Worm (Caenorhabditis elegans) whole organism, L2 larva: ENCODE results near the gene cest-35.2.
A peak's percentile ranks its signal among the peaks of the same experiment; 100 is the strongest.

Source experiments
- C34F6.9 ChIP-seq: fragments of 150-350 bp; optimal IDR thresholded peaks from 2 replicates; lab custom pipeline; 2014; ENCODE audit warnings: missing biosample characterization, missing genetic modification characterization
- F13H6.1 ChIP-seq: sonication (generic microtip); optimal IDR thresholded peaks from 2 replicates; lab custom pipeline; 2016; ENCODE audit warnings: missing genetic modification characterization, missing compliant biosample characterization
- Y55F3AM.14 ChIP-seq: fragments of 200-800 bp; sonication (Bioruptor generic); optimal IDR thresholded peaks from 2 replicates; lab custom pipeline; 2018; ENCODE audit warnings: mild to moderate bottlenecking, missing genetic modification characterization, missing compliant biosample characterization
- ZK546.5 ChIP-seq: sonication (generic microtip); optimal IDR thresholded peaks from 2 replicates; lab custom pipeline; 2017; ENCODE audit warnings: missing biosample characterization, missing genetic modification characterization
- alr-1 ChIP-seq: fragments of 150-350 bp; optimal IDR thresholded peaks from 2 replicates; lab custom pipeline; 2014; ENCODE audit warnings: missing biosample characterization, missing genetic modification characterization
- ceh-16 ChIP-seq: fragments of 150-350 bp; optimal IDR thresholded peaks from 2 replicates; lab custom pipeline; 2014; ENCODE audit warnings: missing biosample characterization, missing genetic modification characterization
- ceh-82 ChIP-seq: fragments of 150-350 bp; optimal IDR thresholded peaks from 2 replicates; lab custom pipeline; 2014; ENCODE audit warnings: missing biosample characterization, missing genetic modification characterization
- egl-27 ChIP-seq: sonication (generic microtip); optimal IDR thresholded peaks from 3 replicates; lab custom pipeline; 2017; ENCODE audit warnings: missing biosample characterization, missing genetic modification reagents, missing genetic modification characterization
- elt-1 ChIP-seq: fragments of 150-350 bp; optimal IDR thresholded peaks from 2 replicates; lab custom pipeline; 2014; ENCODE audit warnings: missing biosample characterization, missing genetic modification characterization
- elt-3 ChIP-seq: sonication (generic microtip); optimal IDR thresholded peaks from 2 replicates; lab custom pipeline; 2017; ENCODE audit warnings: missing biosample characterization, missing genetic modification characterization
- fos-1 ChIP-seq: fragments of 150-350 bp; optimal IDR thresholded peaks from 2 replicates; lab custom pipeline; 2014; ENCODE audit warnings: missing biosample characterization, missing genetic modification characterization
- lin-13 ChIP-seq: fragments of 150-350 bp; optimal IDR thresholded peaks from 2 replicates; lab custom pipeline; 2014; ENCODE audit warnings: missing biosample characterization, missing genetic modification reagents, missing genetic modification characterization
- lin-39 ChIP-seq: fragments of 150-350 bp; optimal IDR thresholded peaks from 2 replicates; lab custom pipeline; 2014; ENCODE audit warnings: missing biosample characterization, missing genetic modification reagents, missing genetic modification characterization
- lsy-2 ChIP-seq, 2 experiments: fragments of 150-350 bp in 1 of 2; sonication (generic microtip) in 1 of 2; optimal IDR thresholded peaks; 2 replicates each; lab custom pipeline; 2014 to 2017; ENCODE audit warnings: missing biosample characterization in 2 of 2, missing genetic modification characterization in 2 of 2
- mbf-1 ChIP-seq: sonication (generic microtip); optimal IDR thresholded peaks from 2 replicates; lab custom pipeline; 2017; ENCODE audit warnings: missing biosample characterization, missing genetic modification characterization
- mdl-1 ChIP-seq, 2 experiments: fragments of 150-350 bp in 1 of 2; sonication (generic microtip) in 1 of 2; optimal IDR thresholded peaks; 2 replicates each; lab custom pipeline; 2017; ENCODE audit warnings: missing biosample characterization in 2 of 2, missing genetic modification characterization in 2 of 2
- nhr-11 ChIP-seq: fragments of 150-350 bp; optimal IDR thresholded peaks from 2 replicates; lab custom pipeline; 2014; ENCODE audit warnings: missing biosample characterization, missing genetic modification characterization
- nhr-129 ChIP-seq: fragments of 150-350 bp; optimal IDR thresholded peaks from 2 replicates; lab custom pipeline; 2014; ENCODE audit warnings: missing biosample characterization, missing genetic modification characterization
- nhr-21 ChIP-seq: fragments of 150-350 bp; optimal IDR thresholded peaks from 2 replicates; lab custom pipeline; 2014; ENCODE audit warnings: missing biosample characterization, missing genetic modification characterization
- nhr-23 ChIP-seq: fragments of 150-350 bp; optimal IDR thresholded peaks from 2 replicates; lab custom pipeline; 2014; ENCODE audit warnings: missing biosample characterization, missing genetic modification reagents, missing genetic modification characterization
- nhr-25 ChIP-seq: fragments of 150-350 bp; sonication (generic microtip); optimal IDR thresholded peaks from 3 replicates; lab custom pipeline; 2014; ENCODE audit warnings: missing biosample characterization, missing genetic modification characterization
- nhr-77 ChIP-seq: fragments of 150-350 bp; optimal IDR thresholded peaks from 2 replicates; lab custom pipeline; 2014; ENCODE audit warnings: missing biosample characterization, missing genetic modification characterization
- sem-4 ChIP-seq: fragments of 150-350 bp; optimal IDR thresholded peaks from 2 replicates; lab custom pipeline; 2014; ENCODE audit warnings: missing biosample characterization, missing genetic modification reagents, missing genetic modification characterization
- skn-1 ChIP-seq: sonication (generic microtip); optimal IDR thresholded peaks from 2 replicates; lab custom pipeline; 2017; ENCODE audit warnings: missing biosample characterization, missing genetic modification characterization
- sma-3 ChIP-seq: sonication (generic microtip); optimal IDR thresholded peaks from 2 replicates; lab custom pipeline; 2016; ENCODE audit warnings: missing genetic modification reagents, missing genetic modification characterization, missing compliant biosample characterization
- sma-9 ChIP-seq, 2 experiments: fragments of 150-350 bp in 1 of 2; sonication (generic microtip) in 1 of 2; optimal IDR thresholded peaks; 2 replicates each; lab custom pipeline; 2014 to 2016; ENCODE audit warnings: missing genetic modification characterization in 2 of 2, mild to moderate bottlenecking in 1 of 2, missing biosample characterization in 1 of 2, missing compliant biosample characterization in 1 of 2, missing genetic modification reagents in 1 of 2, moderate library complexity in 1 of 2
- snpc-4 ChIP-seq: fragments of 150-350 bp; optimal IDR thresholded peaks from 2 replicates; lab custom pipeline; 2014; ENCODE audit warnings: missing biosample characterization, missing genetic modification characterization
- unc-39 ChIP-seq: fragments of 150-350 bp; optimal IDR thresholded peaks from 2 replicates; lab custom pipeline; 2014; ENCODE audit warnings: missing biosample characterization, missing genetic modification characterization
- unc-55 ChIP-seq: fragments of 150-350 bp; sonication (generic microtip); optimal IDR thresholded peaks from 3 replicates; lab custom pipeline; 2014; ENCODE audit warnings: missing biosample characterization, missing genetic modification reagents, missing genetic modification characterization
- unc-62 ChIP-seq: fragments of 150-350 bp; optimal IDR thresholded peaks from 2 replicates; lab custom pipeline; 2014; ENCODE audit warnings: missing biosample characterization, missing genetic modification reagents, missing genetic modification characterization
- zag-1 ChIP-seq: fragments of 150-350 bp; optimal IDR thresholded peaks from 2 replicates; lab custom pipeline; 2014; ENCODE audit warnings: missing biosample characterization, missing genetic modification characterization
- ztf-1 ChIP-seq: fragments of 200-800 bp; sonication (Bioruptor generic); conservative IDR thresholded peaks from 2 replicates; pipeline ENCODE4 v1.3.6; 2022; ENCODE audit warnings: missing genetic modification characterization, missing compliant biosample characterization
- ztf-11 ChIP-seq: sonication (generic microtip); optimal IDR thresholded peaks from 2 replicates; lab custom pipeline; 2017; ENCODE audit warnings: missing biosample characterization, missing genetic modification characterization
- ztf-4 ChIP-seq: fragments of 150-350 bp; optimal IDR thresholded peaks from 2 replicates; lab custom pipeline; 2014; ENCODE audit warnings: missing biosample characterization, missing genetic modification characterization

cest-35.2 gene

DNA sequence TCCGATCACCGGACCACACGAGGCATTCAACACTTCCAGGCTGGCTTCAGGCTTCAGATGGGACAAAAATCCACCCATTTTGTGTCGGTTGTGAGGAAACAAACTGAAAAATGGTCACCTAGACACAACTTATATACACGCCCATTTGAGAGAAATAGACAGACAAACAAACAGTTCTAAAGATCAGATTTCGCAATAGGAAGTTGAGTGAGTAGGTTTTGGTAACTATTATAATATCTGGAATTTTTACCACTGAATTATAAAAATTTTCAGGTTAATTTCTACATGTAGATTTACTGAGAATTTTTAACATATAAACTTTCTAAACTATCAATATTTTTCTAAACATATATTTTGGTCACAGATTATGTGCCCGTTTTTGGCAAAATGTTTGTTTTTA is 3.2 kb downstream of the cest-35.2 start, which contains the start of gene cest-32:
TSS of gene cest-32 (minus strand) at position 115 of the 400 bp plus-strand sequence.
- TF ChIP-seq sma-9 (GFP tag; optimal IDR thresholded peaks at IDR 0.05; lab: Kevin White, UChicago) (no peak), sma-9 (tag; optimal IDR thresholded peaks at IDR 0.05; lab: Kevin White, UChicago) (no peak), elt-1 (tag; lab: Kevin White, UChicago) (no peak), mdl-1 (tag; optimal IDR thresholded peaks at IDR 0.05; lab: Kevin White, UChicago) (no peak), unc-39 (tag; lab: Kevin White, UChicago) (no peak), egl-27 (tag; lab: Kevin White, UChicago) (no peak), mbf-1 (no peak), nhr-23 (tag; lab: Kevin White, UChicago) (no peak), nhr-11 (tag; lab: Kevin White, UChicago) (no peak), ztf-4 (no peak), unc-62 (GFP tag; lab: Kevin White, UChicago) (no peak), alr-1 (tag; lab: Kevin White, UChicago) (no peak), ZK546.5 (no peak), snpc-4 (tag; lab: Kevin White, UChicago) (no peak), lin-39 (tag; lab: Kevin White, UChicago) (no peak), nhr-77 (tag; lab: Kevin White, UChicago) (no peak), lsy-2 (tag; optimal IDR thresholded peaks at IDR 0.05; lab: Kevin White, UChicago) (no peak), ztf-11 (tag; lab: Kevin White, UChicago) (no peak)

DNA sequence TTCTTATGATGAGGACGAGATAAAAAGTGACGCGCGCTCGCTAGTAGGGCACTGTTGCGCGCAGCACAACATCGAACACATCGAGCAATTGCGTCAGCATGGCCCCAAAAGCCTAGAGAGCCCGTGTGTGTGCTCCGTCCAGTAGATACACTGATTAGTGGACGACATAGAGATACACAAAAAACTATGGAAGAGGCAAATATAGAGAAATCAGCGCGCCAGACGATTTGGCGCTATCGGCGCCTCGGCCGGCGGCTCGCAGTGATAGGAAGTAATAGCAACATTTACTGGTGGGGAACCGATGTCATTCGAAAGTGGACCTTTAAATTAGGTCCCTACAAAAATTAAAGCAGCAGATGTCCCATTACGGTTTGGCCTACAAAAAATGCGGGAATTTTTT is 8.5 kb downstream of the cest-35.2 start:
- TF ChIP-seq nhr-21 (no peak), sma-9 (GFP tag; optimal IDR thresholded peaks at IDR 0.05; lab: Kevin White, UChicago) (peak; percentile 74), sma-9 (tag; optimal IDR thresholded peaks at IDR 0.05; lab: Kevin White, UChicago) (no peak), skn-1 (tag; lab: Kevin White, UChicago) (no peak), nhr-23 (tag; lab: Kevin White, UChicago) (no peak), sma-3 (peak; percentile 41), F13H6.1 (tag; lab: Kevin White, UChicago) (peak; percentile 16), nhr-11 (tag; lab: Kevin White, UChicago) (no peak), ceh-16 (tag; lab: Kevin White, UChicago) (no peak), sem-4 (tag; lab: Kevin White, UChicago) (no peak), nhr-129 (tag; lab: Kevin White, UChicago) (peak; percentile 32), elt-3 (tag; lab: Kevin White, UChicago) (no peak), lin-13 (GFP tag; lab: Kevin White, UChicago) (no peak), zag-1 (tag; lab: Kevin White, UChicago) (no peak)

DNA sequence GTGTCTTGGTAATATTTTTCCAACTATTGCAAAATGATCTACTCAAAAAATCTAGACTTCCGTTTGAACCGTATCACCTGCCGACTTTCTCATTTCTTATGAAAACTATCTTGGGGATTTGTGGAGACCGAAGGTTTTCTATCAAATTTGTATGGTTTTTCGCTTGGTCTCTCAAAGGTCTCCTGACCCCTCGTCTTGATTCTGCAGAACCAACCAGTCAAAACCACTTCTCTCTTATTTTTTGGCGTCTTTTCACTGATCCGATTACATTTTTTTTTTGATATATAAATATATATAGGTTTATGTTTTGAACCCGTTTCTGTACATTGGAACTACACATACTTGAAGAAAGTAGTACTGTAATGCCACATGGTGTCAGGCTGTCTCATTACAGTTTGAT is 11.4 kb downstream of the cest-35.2 start:
- TF ChIP-seq egl-27 (tag; lab: Kevin White, UChicago) (no peak), ztf-1 (GFP tag; lab: Robert Waterston, UW) (no peak), lin-39 (tag; lab: Kevin White, UChicago) (no peak), unc-62 (GFP tag; lab: Kevin White, UChicago) (no peak), C34F6.9 (tag; lab: Kevin White, UChicago) (no peak), unc-55 (no peak)

DNA sequence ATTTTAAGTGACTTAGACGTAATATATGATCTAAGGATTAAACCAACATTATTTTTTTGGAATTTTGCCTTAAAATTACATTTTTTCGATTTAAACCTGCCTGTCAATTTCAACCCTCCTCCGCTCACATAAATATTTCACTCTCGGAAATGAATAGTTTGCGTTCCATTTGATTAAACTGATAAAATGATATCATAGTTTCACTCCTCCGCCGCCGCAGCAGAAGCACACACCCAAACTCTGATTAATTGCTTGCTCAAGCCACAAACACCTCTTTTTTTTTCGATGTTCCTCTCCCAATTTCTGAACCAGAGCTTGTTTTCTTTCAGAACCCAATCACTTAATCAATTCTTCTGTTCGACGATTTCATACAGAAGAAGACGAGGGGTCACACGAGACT is 14.0 kb downstream of the cest-35.2 start, which contains the start of gene Y49G5B.1:
TSS of gene Y49G5B.1 (plus strand) at position 324 of the 400 bp plus-strand sequence.
- TF ChIP-seq nhr-23 (tag; lab: Kevin White, UChicago) (no peak), fos-1 (tag; lab: Kevin White, UChicago) (peak; percentile 56), unc-62 (GFP tag; lab: Kevin White, UChicago) (no peak), nhr-25 (tag; lab: Kevin White, UChicago) (no peak), Y55F3AM.14 (GFP tag; lab: Kevin White, UChicago) (no peak)

DNA sequence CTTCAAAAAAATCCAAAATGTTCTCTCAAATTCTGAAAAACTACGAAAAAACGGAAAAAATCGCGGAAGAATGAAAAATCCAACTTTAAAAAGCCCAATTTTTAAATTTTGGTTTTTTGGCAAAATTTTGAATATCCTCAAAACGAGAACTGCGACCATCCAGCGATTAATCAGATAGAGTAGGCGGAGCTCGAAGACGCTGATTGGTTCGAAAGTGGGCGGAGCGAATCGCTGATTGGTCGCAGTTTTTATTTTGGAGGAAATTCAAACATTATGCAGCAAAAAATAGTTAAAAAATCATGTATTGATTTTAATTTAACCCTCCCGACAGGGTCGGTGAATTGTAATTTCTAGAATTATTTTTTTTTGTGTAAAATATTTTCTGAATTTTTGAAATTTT is 23.3 kb downstream of the cest-35.2 start:
- TF ChIP-seq elt-3 (tag; lab: Kevin White, UChicago) (no peak), ceh-82 (no peak), lsy-2 (tag; optimal IDR thresholded peaks at IDR 0.05; lab: Kevin White, UChicago) (no peak)
- TF ChIP-seq, all 48 proteins: peak for 0
